Worm (Caenorhabditis elegans): ENCODE data around the gene spd-3.

The spd-3 gene

DNA sequence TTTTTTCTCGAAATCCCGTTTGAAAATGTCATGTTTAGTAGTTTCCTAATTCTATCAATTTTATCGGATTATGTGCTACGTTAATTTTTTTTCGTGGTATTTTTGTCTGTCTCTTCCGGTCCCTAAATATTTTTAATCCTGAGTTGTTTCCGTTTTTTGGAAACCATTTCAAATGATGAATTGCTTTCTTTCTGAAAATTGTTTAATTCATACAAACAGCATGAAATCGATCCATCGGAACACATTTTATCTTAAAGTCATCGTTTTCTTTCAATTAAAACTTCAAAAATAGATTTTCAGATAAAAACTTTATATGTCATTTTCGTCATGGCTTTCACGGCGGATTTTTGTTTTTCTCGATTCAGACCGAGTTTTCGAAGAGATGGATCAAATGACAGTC lies at the start of gene spd-3:
TSS of gene spd-3 (plus strand) at position 301 of the 400 bp plus-strand sequence.
- TF ChIP-seq him-1 (tag; optimal IDR thresholded peaks at IDR 0.05) (no peak), dao-5 (tag; optimal IDR thresholded peaks at IDR 0.05) (no peak), W03F9.2 (tag; optimal IDR thresholded peaks at IDR 0.05) (no peak)

ce11 chrIV:6740190-6740589 lies 22.3 kb upstream of the spd-3 start, which contains the start of gene Y73B6A.3:
Y73B6A.3 (minus strand) TSS chrIV:6740290.
- TF ChIP-seq dao-5 (tag; optimal IDR thresholded peaks at IDR 0.05): no peak
- TF ChIP-seq W03F9.2 (tag; optimal IDR thresholded peaks at IDR 0.05): no peak
- TF ChIP-seq him-1 (tag; optimal IDR thresholded peaks at IDR 0.05): no peak

- TF ChIP-seq him-1 (tag; optimal IDR thresholded peaks at IDR 0.05): no peak
- TF ChIP-seq dao-5 (tag; optimal IDR thresholded peaks at IDR 0.05): no peak
- TF ChIP-seq W03F9.2 (tag; optimal IDR thresholded peaks at IDR 0.05): no peak
These were observed 20.4 kb upstream of the spd-3 start, which contains the start of gene smg-7 for ce11 chrIV:6742159-6742558. smg-7 (minus strand) TSS chrIV:6742443.

ce11 chrIV:6747083-6747482 lies 15.4 kb upstream of the spd-3 start:
- TF ChIP-seq W03F9.2 (tag; optimal IDR thresholded peaks at IDR 0.05) (no peak), him-1 (tag; optimal IDR thresholded peaks at IDR 0.05) (no peak), dao-5 (tag; optimal IDR thresholded peaks at IDR 0.05) (no peak)

DNA sequence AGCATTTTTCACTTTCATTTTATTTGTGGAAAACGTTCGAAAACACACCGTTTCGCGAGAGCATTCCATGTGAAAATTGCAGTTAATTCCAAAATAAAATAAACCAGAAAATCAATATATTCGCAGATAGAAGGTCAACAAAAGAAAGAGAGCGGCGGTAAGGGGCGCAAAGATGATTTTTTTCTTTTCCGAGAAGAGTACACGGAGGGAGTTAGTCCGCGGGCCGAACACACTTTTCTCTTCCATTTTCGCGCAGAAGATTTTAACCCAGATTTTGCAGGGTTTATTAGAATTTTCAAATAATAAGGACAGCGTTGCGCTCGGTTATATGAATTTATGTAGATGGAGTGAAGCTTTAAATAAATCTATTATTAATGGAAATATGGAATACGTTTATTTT lies 14.9 kb upstream of the spd-3 start:
- TF ChIP-seq dao-5 (tag; optimal IDR thresholded peaks at IDR 0.05): no peak
- TF ChIP-seq W03F9.2 (tag; optimal IDR thresholded peaks at IDR 0.05): no peak
- TF ChIP-seq him-1 (tag; optimal IDR thresholded peaks at IDR 0.05): no peak

DNA sequence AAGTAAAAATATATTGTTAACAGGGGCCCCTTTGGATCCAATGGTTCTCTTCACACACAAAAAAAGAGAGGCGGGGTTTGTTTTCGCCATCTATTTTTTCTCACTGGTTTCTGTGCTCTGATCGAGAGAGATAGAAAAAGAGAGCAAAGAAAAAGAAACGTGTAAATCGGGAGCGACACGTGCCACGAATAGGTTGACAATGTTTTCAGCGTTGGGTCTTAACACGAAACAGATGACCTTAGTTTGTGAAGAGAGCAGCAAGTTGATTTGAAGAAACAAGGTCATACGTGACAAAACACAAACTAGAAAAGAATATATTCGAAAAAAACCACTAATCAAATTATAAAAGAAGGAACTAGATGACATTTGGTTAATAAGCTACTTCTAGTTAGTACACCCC lies 14.0 kb upstream of the spd-3 start, which contains the start of gene lin-45:
TSS of gene lin-45 (minus strand) at position 82 of the 400 bp plus-strand sequence.
- TF ChIP-seq W03F9.2 (tag; optimal IDR thresholded peaks at IDR 0.05) (no peak), dao-5 (tag; optimal IDR thresholded peaks at IDR 0.05) (no peak), him-1 (tag; optimal IDR thresholded peaks at IDR 0.05) (no peak)

DNA sequence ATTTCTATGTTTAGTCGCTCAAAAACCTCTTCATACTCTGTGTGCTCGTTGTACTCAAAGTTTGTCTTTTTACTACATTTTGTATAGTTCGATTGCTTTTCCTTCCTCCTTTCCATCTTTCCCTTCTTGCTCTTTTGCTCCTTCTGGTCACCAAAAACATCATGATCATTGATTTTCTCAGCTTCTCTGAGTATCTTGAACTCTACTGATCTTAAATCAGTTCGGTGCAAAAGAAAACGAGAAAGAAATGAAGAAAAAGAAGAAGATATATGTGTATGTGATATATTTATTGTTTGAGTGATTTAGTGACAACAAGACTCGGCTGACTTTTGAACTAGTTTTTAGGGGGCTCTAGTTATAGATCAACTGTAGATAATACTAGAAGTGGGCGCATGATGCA lies 12.4 kb upstream of the spd-3 start:
- TF ChIP-seq dao-5 (tag; optimal IDR thresholded peaks at IDR 0.05): no peak
- no peak for TF ChIP-seq W03F9.2 (tag; optimal IDR thresholded peaks at IDR 0.05)
- no peak for TF ChIP-seq him-1 (tag; optimal IDR thresholded peaks at IDR 0.05)

- TF ChIP-seq dao-5 (tag; optimal IDR thresholded peaks at IDR 0.05): no peak
- TF ChIP-seq W03F9.2 (tag; optimal IDR thresholded peaks at IDR 0.05): no peak
- TF ChIP-seq him-1 (tag; optimal IDR thresholded peaks at IDR 0.05): no peak
These were observed 11.3 kb upstream of the spd-3 start for ce11 chrIV:6751213-6751612.

- TF ChIP-seq dao-5 (tag; optimal IDR thresholded peaks at IDR 0.05): peak; percentile 73
- peak; percentile 93 for TF ChIP-seq him-1 (tag; optimal IDR thresholded peaks at IDR 0.05)
- peak; percentile 88 for TF ChIP-seq W03F9.2 (tag; optimal IDR thresholded peaks at IDR 0.05)
These were observed 6.1 kb upstream of the spd-3 start for ce11 chrIV:6756374-6756773.

- TF ChIP-seq dao-5 (tag; optimal IDR thresholded peaks at IDR 0.05): no peak
These were observed 5.5 kb upstream of the spd-3 start, which contains the start of gene usp-4 for ce11 chrIV:6757011-6757410. usp-4 (plus strand) TSS chrIV:6757311.

ce11 chrIV:6757614-6758013 lies 4.9 kb upstream of the spd-3 start:
- TF ChIP-seq W03F9.2 (tag; optimal IDR thresholded peaks at IDR 0.05) (no peak), dao-5 (tag; optimal IDR thresholded peaks at IDR 0.05) (no peak), him-1 (tag; optimal IDR thresholded peaks at IDR 0.05) (no peak)

DNA sequence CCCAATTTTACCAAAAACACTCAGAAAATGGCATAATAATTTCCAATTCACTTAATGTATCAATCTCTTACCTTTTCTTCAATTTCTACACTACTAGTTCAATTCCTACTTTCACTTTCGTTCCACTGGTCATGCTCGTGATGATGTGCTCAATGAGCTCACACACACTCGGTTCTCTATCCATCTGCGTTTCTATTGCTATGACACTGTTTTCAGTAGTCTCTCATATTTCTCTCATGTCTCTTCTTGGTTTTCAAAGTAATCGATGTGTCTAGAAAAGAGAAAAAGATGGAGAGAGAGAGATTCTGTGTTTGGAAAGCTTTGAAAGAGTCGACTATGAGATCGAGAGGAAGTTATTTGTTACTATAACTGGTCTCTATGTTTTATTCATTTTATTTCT lies 4.7 kb downstream of the spd-3 start:
- TF ChIP-seq him-1 (tag; optimal IDR thresholded peaks at IDR 0.05) (peak; percentile 42), W03F9.2 (tag; optimal IDR thresholded peaks at IDR 0.05) (no peak), dao-5 (tag; optimal IDR thresholded peaks at IDR 0.05) (no peak)

DNA sequence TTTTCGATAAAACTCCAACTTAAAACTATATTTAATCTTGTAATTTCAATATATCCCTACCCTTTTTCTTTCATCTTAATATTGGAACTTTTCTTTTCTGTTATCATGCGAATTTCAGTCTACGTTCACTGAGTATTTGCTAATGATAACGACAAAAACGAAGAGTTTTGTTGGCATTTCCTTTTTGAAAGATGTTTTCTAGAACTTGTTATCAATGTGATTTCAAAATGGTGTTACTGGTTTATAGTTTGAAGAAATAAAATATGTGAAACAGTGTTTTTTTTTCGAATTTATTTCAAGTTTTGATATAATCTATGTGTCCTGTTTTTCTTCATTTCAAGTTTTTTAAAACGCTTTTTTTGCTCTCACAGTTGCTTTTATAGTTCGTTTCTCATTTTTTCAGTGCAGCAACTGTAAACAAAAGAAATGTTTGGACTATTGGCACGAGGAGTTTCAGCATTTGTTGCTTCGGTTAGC lies 7.9 kb downstream of the spd-3 start, which contains the start of gene anat-1:
TSS of gene anat-1 (plus strand) at position 427 of the 477 bp plus-strand sequence.
- TF ChIP-seq dao-5 (tag; optimal IDR thresholded peaks at IDR 0.05): no peak
- TF ChIP-seq W03F9.2 (tag; optimal IDR thresholded peaks at IDR 0.05): no peak
- TF ChIP-seq him-1 (tag; optimal IDR thresholded peaks at IDR 0.05): no peak

ce11 chrIV:6771556-6771955 lies 9.0 kb downstream of the spd-3 start:
- TF ChIP-seq dao-5 (tag; optimal IDR thresholded peaks at IDR 0.05) (no peak), him-1 (tag; optimal IDR thresholded peaks at IDR 0.05) (no peak), W03F9.2 (tag; optimal IDR thresholded peaks at IDR 0.05) (no peak)

ce11 chrIV:6777156-6777555 lies 14.6 kb downstream of the spd-3 start:
- TF ChIP-seq dao-5 (tag; optimal IDR thresholded peaks at IDR 0.05): no peak
- TF ChIP-seq him-1 (tag; optimal IDR thresholded peaks at IDR 0.05): no peak
- no peak for TF ChIP-seq W03F9.2 (tag; optimal IDR thresholded peaks at IDR 0.05)

All from whole organism, L4/young adult.